Fruit fly (Drosophila melanogaster) whole organism, prepupa: Measurements from ENCODE around the gene Mnn1.

Experiments used
- CG6276 ChIP-seq: fragments of 200-800 bp; sonication (Bioruptor generic); optimal IDR thresholded peaks from 2 replicates; lab custom pipeline; 2017; ENCODE audit warnings: missing biosample characterization, mild to moderate bottlenecking, missing genetic modification characterization
- CG9139 ChIP-seq: fragments of 200-800 bp; sonication (Bioruptor generic); optimal IDR thresholded peaks from 3 replicates; lab custom pipeline; 2017; ENCODE audit warnings: missing biosample characterization, mild to moderate bottlenecking, missing genetic modification characterization
- Eip93F ChIP-seq: fragments of 200-800 bp; sonication (Bioruptor generic); optimal IDR thresholded peaks from 2 replicates; lab custom pipeline; 2016; ENCODE audit warnings: missing biosample characterization, mild to moderate bottlenecking, missing genetic modification characterization
- Ets96B ChIP-seq: fragments of 200-800 bp; optimal IDR thresholded peaks from 2 replicates; lab custom pipeline; 2019; ENCODE audit warnings: missing biosample characterization, mild to moderate bottlenecking, missing genetic modification characterization, moderate library complexity
- Lpt ChIP-seq: fragments of 200-800 bp; sonication (Bioruptor generic); optimal IDR thresholded peaks from 3 replicates; lab custom pipeline; 2016; ENCODE audit warnings: missing biosample characterization, missing genetic modification characterization

dm6 chr2L:7050492-7051182 is 5.5 kb upstream of the Mnn1 start:
- TF ChIP-seq CG6276 (no peak), Eip93F (no peak), Lpt (GFP tag; lab: Kevin White, UChicago) (no peak), CG9139 (GFP tag; lab: Kevin White, UChicago) (no peak), Ets96B (no peak)
